Worm (Caenorhabditis elegans) whole organism, midembryonic: ENCODE data around the gene CC8.2.

Experiments used
- T22C8.4 ChIP-seq: fragments of 200-800 bp; sonication (Bioruptor generic); IDR thresholded peaks from 2 replicates; pipeline ENCODE4 v1.3.6; 2022; ENCODE audit warnings: missing genetic modification characterization, missing compliant biosample characterization
- cog-1 ChIP-seq: sonication (generic microtip); optimal IDR thresholded peaks from 2 replicates; lab custom pipeline; 2016; ENCODE audit warnings: missing genetic modification characterization, missing compliant biosample characterization
- flt-1 ChIP-seq: fragments of 200-800 bp; sonication (Bioruptor generic); IDR thresholded peaks from 2 replicates; pipeline ENCODE4 v1.3.6; 2022; ENCODE audit warnings: missing genetic modification characterization, missing compliant biosample characterization
- klf-2 ChIP-seq: fragments of 200-800 bp; sonication (Bioruptor generic); conservative IDR thresholded peaks from 2 replicates; pipeline ENCODE4 v1.3.6; 2022; ENCODE audit warnings: missing genetic modification reagents, missing genetic modification characterization, missing compliant biosample characterization
- med-1 ChIP-seq: sonication (generic microtip); optimal IDR thresholded peaks from 2 replicates; lab custom pipeline; 2017; ENCODE audit warnings: missing genetic modification characterization, mild to moderate bottlenecking, missing compliant biosample characterization, antibody characterized with exemption, missing genetic modification reagents; ENCODE audit not compliant: insufficient read depth
- ref-1 ChIP-seq: fragments of 200-800 bp; sonication (Bioruptor generic); conservative IDR thresholded peaks from 2 replicates; pipeline ENCODE4 v1.3.6; 2022; ENCODE audit warnings: missing genetic modification reagents, missing genetic modification characterization, missing compliant biosample characterization
- tab-1 ChIP-seq: fragments of 200-800 bp; sonication (Bioruptor generic); IDR thresholded peaks from 2 replicates; pipeline ENCODE4 v1.3.6; 2022; ENCODE audit warnings: missing genetic modification characterization, missing compliant biosample characterization
- ztf-23 ChIP-seq: fragments of 200-800 bp; sonication (Bioruptor generic); IDR thresholded peaks from 2 replicates; pipeline ENCODE4 v1.3.6; 2022; ENCODE audit warnings: missing genetic modification reagents, missing genetic modification characterization, missing compliant biosample characterization
- ztf-29 ChIP-seq: fragments of 200-800 bp; sonication (Bioruptor generic); IDR thresholded peaks from 2 replicates; pipeline ENCODE4 v1.3.6; 2022; ENCODE audit warnings: missing genetic modification reagents, missing genetic modification characterization, missing compliant biosample characterization

Gene CC8.2

DNA sequence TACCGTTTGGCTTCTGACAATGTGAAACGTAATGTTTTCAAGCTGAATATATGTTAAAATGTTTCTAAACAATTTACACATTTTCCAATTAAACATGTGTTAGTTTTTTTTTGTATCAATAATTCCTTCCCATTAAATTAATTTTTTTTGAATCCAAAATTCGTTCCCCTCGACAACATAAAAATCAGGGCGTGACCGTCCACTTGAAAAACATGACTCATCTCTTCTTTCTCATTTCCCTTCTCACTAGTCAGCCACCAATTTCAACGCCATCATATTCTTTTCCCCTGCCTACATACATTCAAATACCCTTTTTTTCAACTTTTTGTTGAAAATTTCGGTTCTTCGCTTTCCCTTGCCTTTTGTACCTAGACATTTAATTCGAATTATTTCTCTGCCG lies 16.0 kb downstream of the CC8.2 start:
- no peak for TF ChIP-seq klf-2 (GFP tag; lab: Robert Waterston, UW)
- TF ChIP-seq flt-1 (GFP tag; lab: Robert Waterston, UW): no peak
- TF ChIP-seq cog-1: no peak
- no peak for TF ChIP-seq ztf-23 (GFP tag; lab: Robert Waterston, UW)
- TF ChIP-seq T22C8.4 (GFP tag; lab: Robert Waterston, UW): no peak
- no peak for TF ChIP-seq med-1 (GFP tag; lab: Kevin White, UChicago)
- TF ChIP-seq tab-1 (GFP tag; lab: Robert Waterston, UW): no peak
- TF ChIP-seq ref-1: no peak
- no peak for TF ChIP-seq ztf-29

DNA sequence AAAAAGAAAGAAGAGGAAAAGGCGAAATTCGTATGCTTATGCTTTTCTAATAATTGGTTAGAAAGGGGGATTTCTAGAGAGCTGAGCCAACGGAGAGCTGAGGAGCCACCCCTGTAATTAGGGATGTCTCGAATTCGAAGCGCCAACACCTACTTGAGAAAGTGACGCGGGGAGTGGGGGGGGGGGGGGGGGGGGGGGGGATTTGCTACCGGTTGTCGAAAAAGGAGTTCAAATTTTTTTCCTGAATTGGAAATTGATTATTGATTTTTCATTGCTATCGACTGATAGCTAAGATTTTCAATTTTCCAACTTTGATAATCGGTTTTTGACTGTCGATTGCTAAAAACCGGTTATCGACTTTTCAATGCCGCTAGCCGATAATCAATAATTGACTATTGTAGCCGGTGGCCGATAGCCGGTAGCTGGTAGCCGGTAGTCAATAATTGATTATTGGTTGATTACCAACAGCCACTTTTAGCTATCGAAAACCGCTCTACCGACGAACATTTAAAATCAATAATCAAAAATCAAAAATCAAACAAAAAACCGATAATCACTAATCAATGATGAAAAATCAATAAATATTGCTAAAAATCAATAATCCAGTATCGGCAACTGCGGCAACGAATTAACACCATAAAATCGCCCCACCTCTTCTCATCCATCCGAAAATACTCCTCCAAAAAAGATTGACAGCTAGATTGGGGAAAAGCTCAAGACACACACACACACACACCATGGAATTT lies 19.4 kb downstream of the CC8.2 start:
- TF ChIP-seq klf-2 (GFP tag; lab: Robert Waterston, UW) (no peak), cog-1 (no peak), flt-1 (GFP tag; lab: Robert Waterston, UW) (no peak), ztf-23 (GFP tag; lab: Robert Waterston, UW) (no peak), ztf-29 (no peak), T22C8.4 (GFP tag; lab: Robert Waterston, UW) (peak; percentile 46; the same call in 1 of the 2 replicates)

DNA sequence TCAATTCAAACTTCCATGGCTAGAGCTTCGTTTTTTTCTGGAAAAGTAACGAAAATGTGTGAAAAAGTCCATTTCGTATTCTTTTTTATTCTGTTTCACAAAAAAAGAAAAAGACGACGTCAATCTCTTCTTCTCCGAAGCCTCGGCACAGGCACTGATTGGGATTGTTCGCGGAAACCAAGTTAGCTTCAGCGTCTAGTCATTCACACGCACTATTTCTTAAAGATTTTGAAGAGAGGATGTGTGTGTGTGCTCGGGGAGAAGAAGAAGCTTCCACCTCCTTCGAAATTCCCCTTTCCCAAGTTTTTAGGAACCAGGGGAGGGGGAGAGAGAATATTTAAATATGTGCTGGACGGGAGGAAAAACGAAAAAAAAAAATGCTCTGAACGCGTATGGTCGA lies 22.0 kb downstream of the CC8.2 start:
- TF ChIP-seq ztf-29 (no peak), ztf-23 (GFP tag; lab: Robert Waterston, UW) (no peak), T22C8.4 (GFP tag; lab: Robert Waterston, UW) (no peak), med-1 (GFP tag; lab: Kevin White, UChicago) (no peak), ref-1 (no peak), flt-1 (GFP tag; lab: Robert Waterston, UW) (no peak), klf-2 (GFP tag; lab: Robert Waterston, UW) (no peak), cog-1 (no peak)

DNA sequence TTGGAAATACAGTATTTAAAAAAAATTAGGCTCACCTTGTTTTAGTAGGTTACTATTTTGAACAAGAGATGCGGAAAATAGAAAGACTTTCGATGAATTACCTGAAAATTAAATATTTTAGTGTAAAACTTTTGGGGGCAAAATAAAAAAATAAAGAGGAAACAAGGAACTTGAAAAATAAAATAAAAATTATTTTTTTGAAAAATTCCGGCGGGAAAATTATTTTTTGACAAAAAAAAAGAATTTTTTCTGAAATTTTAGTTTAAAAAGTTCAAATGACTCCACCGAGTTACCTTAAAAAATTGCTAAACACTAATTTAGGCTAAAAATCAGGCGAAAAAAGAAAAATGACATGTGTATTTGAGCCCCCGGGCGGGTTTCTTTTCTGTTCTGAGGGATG lies 23.9 kb downstream of the CC8.2 start, which contains the start of the genes cha-1 and unc-17:
Gene cha-1 (minus strand): TSS at position 101 of the 400 bp plus-strand sequence.
Gene unc-17 (minus strand): TSS at position 103 of the 400 bp plus-strand sequence.
- TF ChIP-seq flt-1 (GFP tag; lab: Robert Waterston, UW) (no peak), ztf-29 (no peak), klf-2 (GFP tag; lab: Robert Waterston, UW) (no peak), tab-1 (GFP tag; lab: Robert Waterston, UW) (no peak)

DNA sequence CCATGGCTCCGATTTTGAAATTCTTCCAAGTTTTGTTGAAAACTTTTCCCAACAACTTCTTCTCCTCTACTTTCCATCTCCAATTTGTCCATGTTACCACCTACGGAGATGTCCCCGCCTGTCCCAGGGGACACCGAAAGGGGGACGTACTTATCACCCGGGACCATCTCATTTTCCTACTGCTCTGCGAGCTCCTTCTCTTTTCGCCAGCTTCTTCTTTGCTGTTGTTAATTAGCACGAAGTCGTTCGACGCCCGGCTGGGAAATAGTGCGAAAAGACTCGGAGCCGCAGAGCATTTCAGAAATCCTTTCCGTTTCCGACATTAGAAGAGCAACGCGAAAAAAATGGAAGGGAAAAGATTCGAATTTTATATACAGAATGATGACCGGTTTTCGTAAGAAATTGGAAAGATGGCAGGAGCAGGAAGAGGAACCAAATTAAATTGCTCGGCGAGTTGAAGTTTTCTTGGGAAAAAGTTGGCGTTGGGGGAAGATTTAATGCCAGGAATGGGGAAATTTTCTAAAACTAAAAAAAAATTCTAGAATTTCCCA lies 26.6 kb downstream of the CC8.2 start:
- TF ChIP-seq med-1 (GFP tag; lab: Kevin White, UChicago) (no peak), tab-1 (GFP tag; lab: Robert Waterston, UW) (no peak)

DNA sequence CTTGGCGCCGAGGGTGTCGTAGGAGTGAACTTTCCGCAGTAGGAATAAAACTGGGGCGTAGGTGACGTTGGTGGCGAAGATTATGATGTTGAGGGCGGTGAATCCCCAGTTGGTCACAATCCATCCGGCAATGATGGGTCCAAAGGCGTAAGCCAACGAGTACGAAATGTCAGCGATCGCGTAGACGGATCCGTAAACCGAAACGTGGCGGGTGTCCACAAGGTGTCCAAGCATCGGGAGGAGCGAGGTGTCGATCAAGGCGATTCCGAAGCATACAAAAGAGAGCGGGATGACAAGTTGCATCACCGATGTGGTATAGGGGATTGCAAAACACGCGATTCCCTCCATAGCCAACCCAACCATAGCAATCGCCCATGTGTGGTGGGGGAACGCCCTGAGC lies 29.8 kb downstream of the CC8.2 start:
- no peak for TF ChIP-seq T22C8.4 (GFP tag; lab: Robert Waterston, UW)
- no peak for TF ChIP-seq cog-1
- no peak for TF ChIP-seq klf-2 (GFP tag; lab: Robert Waterston, UW)
- no peak for TF ChIP-seq flt-1 (GFP tag; lab: Robert Waterston, UW)
- no peak for TF ChIP-seq ref-1

DNA sequence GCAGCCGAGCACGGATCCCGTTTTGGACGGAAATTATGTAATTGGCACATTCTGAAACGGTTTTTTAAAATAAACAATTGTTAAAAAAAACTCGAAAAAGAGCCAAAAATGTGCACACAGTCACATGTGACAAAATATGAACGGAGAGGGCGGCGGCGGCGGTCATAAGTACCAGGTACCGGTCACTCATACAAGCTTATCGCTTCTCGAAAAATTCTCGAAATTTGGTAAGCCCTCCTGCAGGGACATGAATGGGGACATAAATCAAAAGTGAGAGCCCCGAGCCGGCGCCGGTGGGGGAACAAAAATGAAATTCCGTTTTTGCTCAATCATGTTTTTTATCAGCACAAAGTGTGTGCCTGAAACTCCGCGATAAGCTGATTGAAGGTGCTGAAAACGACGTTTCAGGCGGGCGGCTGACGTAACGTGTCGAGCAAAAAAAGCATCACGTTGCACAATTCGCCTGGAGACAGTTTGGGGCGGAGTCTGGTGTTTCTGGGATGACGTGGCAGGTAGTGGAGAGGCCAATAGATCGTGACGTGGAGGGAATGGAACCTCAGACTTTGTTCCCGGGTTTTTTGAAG lies 35.4 kb downstream of the CC8.2 start, which contains the start of gene ltah-1.2:
Gene ltah-1.2 (minus strand): TSS at position 51 of the 584 bp plus-strand sequence.
- TF ChIP-seq klf-2 (GFP tag; lab: Robert Waterston, UW) (no peak), ztf-23 (GFP tag; lab: Robert Waterston, UW) (no peak), T22C8.4 (GFP tag; lab: Robert Waterston, UW) (no peak), tab-1 (GFP tag; lab: Robert Waterston, UW) (no peak)

DNA sequence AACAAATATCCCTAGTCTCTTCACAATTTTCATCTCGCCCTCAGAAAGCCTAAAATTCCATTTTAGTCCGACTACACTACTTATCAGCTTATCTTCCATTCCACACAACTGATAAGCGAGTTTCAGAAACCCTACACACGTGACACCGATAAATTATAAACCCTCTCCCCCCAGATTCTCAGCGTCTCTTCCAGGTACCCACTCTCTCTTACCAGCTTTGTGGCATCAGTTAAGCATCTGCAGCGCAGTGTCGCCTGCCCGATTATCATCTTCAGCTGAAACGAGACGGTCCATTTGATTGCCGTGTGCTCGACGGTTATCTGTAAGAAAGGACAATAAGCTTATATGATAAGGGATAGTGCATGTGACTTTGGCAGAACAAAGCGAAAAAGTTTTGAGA lies 36.6 kb downstream of the CC8.2 start:
- TF ChIP-seq ztf-23 (GFP tag; lab: Robert Waterston, UW) (no peak), klf-2 (GFP tag; lab: Robert Waterston, UW) (no peak), T22C8.4 (GFP tag; lab: Robert Waterston, UW) (no peak), ref-1 (no peak), med-1 (GFP tag; lab: Kevin White, UChicago) (no peak), ztf-29 (no peak), tab-1 (GFP tag; lab: Robert Waterston, UW) (no peak), cog-1 (no peak), flt-1 (GFP tag; lab: Robert Waterston, UW) (no peak)

DNA sequence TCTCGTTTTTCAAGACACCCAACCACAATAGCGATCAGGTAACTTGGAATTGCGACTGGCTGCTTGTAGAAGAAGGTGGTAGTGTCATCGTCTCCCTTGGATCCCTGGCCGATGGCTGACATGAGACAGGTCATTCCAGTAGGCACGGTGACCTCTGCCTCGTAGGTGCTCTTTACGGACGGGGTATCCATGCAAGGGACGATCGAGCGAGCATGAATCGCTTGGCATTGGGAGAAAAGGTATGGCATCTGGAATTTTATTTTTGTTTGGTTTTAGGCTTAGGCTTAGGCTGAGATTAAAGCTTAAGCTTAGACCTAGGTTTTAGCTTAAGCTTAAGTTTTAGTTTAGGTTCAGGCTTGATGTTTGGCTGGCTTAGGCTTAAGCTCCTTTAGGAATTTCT lies 37.5 kb downstream of the CC8.2 start:
- TF ChIP-seq ref-1 (no peak), med-1 (GFP tag; lab: Kevin White, UChicago) (no peak), cog-1 (no peak), klf-2 (GFP tag; lab: Robert Waterston, UW) (no peak), ztf-29 (no peak), ztf-23 (GFP tag; lab: Robert Waterston, UW) (no peak), tab-1 (GFP tag; lab: Robert Waterston, UW) (no peak), T22C8.4 (GFP tag; lab: Robert Waterston, UW) (no peak), flt-1 (GFP tag; lab: Robert Waterston, UW) (no peak)
